1 fruit fly cellular context compared by ENCODE assay signal in the genomic region with DNA sequence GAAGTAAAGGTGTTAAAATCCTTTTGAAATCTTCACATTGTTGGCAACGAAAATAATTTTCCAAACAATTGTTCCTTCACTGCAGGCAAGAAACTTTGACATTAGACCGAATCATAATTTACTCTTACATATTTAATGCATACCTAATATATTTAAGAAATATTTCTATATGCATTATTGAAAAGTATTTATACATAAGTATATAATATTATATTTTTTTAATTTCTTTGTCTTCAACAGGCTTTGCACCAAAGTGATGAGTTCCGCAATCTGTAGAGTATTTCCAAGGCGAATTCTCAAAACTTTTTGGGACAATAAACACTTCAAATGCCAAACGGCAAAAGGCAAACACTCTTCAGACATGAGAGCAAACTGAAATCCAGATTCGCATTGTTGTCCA.
TF ChIP-seq lines count a peak whose summit lies in the region.

No protein-coding gene starts in this region.

TF ChIP-seq in whole organism, embryonic, 481 proteins besides CTCF, POLR2A, EP300 and RAD21 (continued from another document and continues in another):
- TF ChIP-seq CG11504 (tag; optimal IDR thresholded peaks at IDR 0.05; lab: Kevin White, UChicago) (peak; percentile 73), CG8478 (optimal IDR thresholded peaks at IDR 0.05; lab: Kevin White, UChicago) (no peak), CG7357 (GFP tag; IDR thresholded peaks at IDR 0.05; lab: Robert Waterston, UW) (no peak), Blimp-1 (GFP tag; optimal IDR thresholded peaks at IDR 0.05; lab: Kevin White, UChicago) (peak; percentile 61), CG1024 (GFP tag; IDR thresholded peaks at IDR 0.05; lab: Robert Waterston, UW) (no peak), ind (GFP tag; optimal IDR thresholded peaks at IDR 0.05; lab: Kevin White, UChicago) (peak; percentile 8), CG13296 (GFP tag; optimal IDR thresholded peaks at IDR 0.05; lab: Kevin White, UChicago) (peak; percentile 46), CG5245 (GFP tag; optimal IDR thresholded peaks at IDR 0.05; lab: Kevin White, UChicago) (no peak), gt (GFP tag; IDR thresholded peaks at IDR 0.05; lab: Robert Waterston, UW) (no peak), toy (GFP tag; IDR thresholded peaks at IDR 0.05; lab: Robert Waterston, UW) (no peak), eyg (GFP tag; optimal IDR thresholded peaks at IDR 0.05; lab: Kevin White, UChicago) (no peak), Meics (GFP tag; optimal IDR thresholded peaks at IDR 0.05; lab: Kevin White, UChicago) (peak; percentile 27), nmo (GFP tag; optimal IDR thresholded peaks at IDR 0.05; lab: Kevin White, UChicago) (peak; percentile 53), CG34224 (GFP tag; IDR thresholded peaks at IDR 0.05; lab: Robert Waterston, UW; ENCODE audit: partially characterized antibody) (no peak), CG6175 (GFP tag; IDR thresholded peaks at IDR 0.05; lab: Robert Waterston, UW) (no peak), Hmr (GFP tag; optimal IDR thresholded peaks at IDR 0.05; lab: Kevin White, UChicago) (no peak), scrt (GFP tag; optimal IDR thresholded peaks at IDR 0.05; lab: Kevin White, UChicago) (no peak), D (optimal IDR thresholded peaks at IDR 0.05; lab: Kevin White, UChicago) (no peak), D (GFP tag; optimal IDR thresholded peaks at IDR 0.05; lab: Kevin White, UChicago) (no peak), salm (tag; optimal IDR thresholded peaks at IDR 0.05; lab: Kevin White, UChicago) (no peak), CG17359 (tag; optimal IDR thresholded peaks at IDR 0.05; lab: Kevin White, UChicago) (peak; percentile 75), cg (GFP tag; optimal IDR thresholded peaks at IDR 0.05; lab: Kevin White, UChicago) (no peak), tup (GFP tag; optimal IDR thresholded peaks at IDR 0.05; lab: Kevin White, UChicago) (no peak), CG8944 (GFP tag; optimal IDR thresholded peaks at IDR 0.05; lab: Kevin White, UChicago) (no peak), CG17361 (GFP tag; IDR thresholded peaks at IDR 0.05; lab: Robert Waterston, UW) (peak; percentile 67; the same call in 2 of the 3 replicates), CG12769 (tag; optimal IDR thresholded peaks at IDR 0.05; lab: Kevin White, UChicago) (no peak), mld (GFP tag; IDR thresholded peaks at IDR 0.05; lab: Robert Waterston, UW; ENCODE audit: partially characterized antibody) (no peak), hbn (GFP tag; IDR thresholded peaks at IDR 0.05; lab: Robert Waterston, UW; ENCODE audit: partially characterized antibody) (no peak), Six4 (GFP tag; optimal IDR thresholded peaks at IDR 0.05; lab: Kevin White, UChicago) (no peak), gro (GFP tag; optimal IDR thresholded peaks at IDR 0.05; lab: Kevin White, UChicago) (no peak), CG9609 (GFP tag; optimal IDR thresholded peaks at IDR 0.05; lab: Kevin White, UChicago) (no peak), CG5180 (GFP tag; optimal IDR thresholded peaks at IDR 0.05; lab: Kevin White, UChicago) (no peak), Sox100B (GFP tag; optimal IDR thresholded peaks at IDR 0.05; lab: Kevin White, UChicago) (peak; percentile 53), CG3163 (GFP tag; optimal IDR thresholded peaks at IDR 0.05; lab: Kevin White, UChicago) (no peak), Fer1 (GFP tag; optimal IDR thresholded peaks at IDR 0.05; lab: Kevin White, UChicago) (no peak), crc (GFP tag; optimal IDR thresholded peaks at IDR 0.05; lab: Kevin White, UChicago) (no peak), Lhr (GFP tag; optimal IDR thresholded peaks at IDR 0.05; lab: Kevin White, UChicago) (no peak), CG13624 (GFP tag; optimal IDR thresholded peaks at IDR 0.05; lab: Kevin White, UChicago) (no peak), repo (GFP tag; optimal IDR thresholded peaks at IDR 0.05; lab: Kevin White, UChicago) (no peak), fd96Cb (tag; optimal IDR thresholded peaks at IDR 0.05; lab: Kevin White, UChicago) (peak; percentile 57), kay (GFP tag; optimal IDR thresholded peaks at IDR 0.05; lab: Kevin White, UChicago) (no peak), Gsc (GFP tag; IDR thresholded peaks at IDR 0.05; lab: Robert Waterston, UW) (no peak), Nf-YA (GFP tag; IDR thresholded peaks at IDR 0.05; lab: Robert Waterston, UW) (peak; percentile 40; the same call in 1 of the 2 replicates), ac (GFP tag; optimal IDR thresholded peaks at IDR 0.05; lab: Kevin White, UChicago) (no peak), abd-A (tag; optimal IDR thresholded peaks at IDR 0.05; lab: Kevin White, UChicago) (no peak), CG4820 (GFP tag; optimal IDR thresholded peaks at IDR 0.05; lab: Kevin White, UChicago) (no peak), MESR4 (GFP tag; optimal IDR thresholded peaks at IDR 0.05; lab: Kevin White, UChicago) (no peak), peb (GFP tag; IDR thresholded peaks at IDR 0.05; lab: Robert Waterston, UW) (no peak), amos (GFP tag; IDR thresholded peaks at IDR 0.05; lab: Robert Waterston, UW; ENCODE audit: partially characterized antibody) (no peak), CG18619 (GFP tag; optimal IDR thresholded peaks at IDR 0.05; lab: Kevin White, UChicago) (no peak), nerfin-1 (tag; optimal IDR thresholded peaks at IDR 0.05; lab: Kevin White, UChicago) (no peak), sug (tag; optimal IDR thresholded peaks at IDR 0.05; lab: Kevin White, UChicago) (no peak), CG7928 (GFP tag; optimal IDR thresholded peaks at IDR 0.05; lab: Kevin White, UChicago) (no peak), Lim3 (GFP tag; IDR thresholded peaks at IDR 0.05; lab: Robert Waterston, UW) (no peak), CG3847 (GFP tag; IDR thresholded peaks at IDR 0.05; lab: Robert Waterston, UW) (peak; percentile 37), zf30C (GFP tag; optimal IDR thresholded peaks at IDR 0.05; lab: Kevin White, UChicago) (no peak), Asciz (GFP tag; optimal IDR thresholded peaks at IDR 0.05; lab: Kevin White, UChicago) (peak; percentile 1), Mes4 (GFP tag; optimal IDR thresholded peaks at IDR 0.05; lab: Kevin White, UChicago) (no peak), h (optimal IDR thresholded peaks at IDR 0.05; lab: Kevin White, UChicago) (no peak), CG18011 (GFP tag; optimal IDR thresholded peaks at IDR 0.05; lab: Kevin White, UChicago) (no peak), CG32772 (GFP tag; IDR thresholded peaks at IDR 0.05; lab: Robert Waterston, UW) (peak; percentile 44), ttk (GFP tag; IDR thresholded peaks at IDR 0.05; lab: Robert Waterston, UW) (peak; percentile 65), CG14441 (GFP tag; IDR thresholded peaks at IDR 0.05; lab: Robert Waterston, UW) (peak; percentile 51), Dp (GFP tag; optimal IDR thresholded peaks at IDR 0.05; lab: Kevin White, UChicago) (no peak), H15 (GFP tag; IDR thresholded peaks at IDR 0.05; lab: Robert Waterston, UW) (no peak), vnd (GFP tag; IDR thresholded peaks at IDR 0.05; lab: Robert Waterston, UW; ENCODE audit: partially characterized antibody) (no peak), CG7963 (GFP tag; IDR thresholded peaks at IDR 0.05; lab: Robert Waterston, UW; ENCODE audit: partially characterized antibody) (no peak), CG16813 (GFP tag; IDR thresholded peaks at IDR 0.05; lab: Robert Waterston, UW; ENCODE audit: partially characterized antibody) (no peak), Sry-β (GFP tag; optimal IDR thresholded peaks at IDR 0.05; lab: Kevin White, UChicago) (no peak), CG8281 (tag; optimal IDR thresholded peaks at IDR 0.05; lab: Kevin White, UChicago) (no peak), CG10267 (tag; optimal IDR thresholded peaks at IDR 0.05; lab: Kevin White, UChicago) (peak; percentile 31), Max (GFP tag; optimal IDR thresholded peaks at IDR 0.05; lab: Kevin White, UChicago) (no peak), Dek (tag; optimal IDR thresholded peaks at IDR 0.05; lab: Kevin White, UChicago) (no peak), Ptx1 (GFP tag; IDR thresholded peaks at IDR 0.05; lab: Robert Waterston, UW) (peak; percentile 66), inv (GFP tag; IDR thresholded peaks at IDR 0.05; lab: Robert Waterston, UW; ENCODE audit: partially characterized antibody) (no peak), ash1 (GFP tag; optimal IDR thresholded peaks at IDR 0.05; lab: Kevin White, UChicago) (no peak), CG10274 (GFP tag; optimal IDR thresholded peaks at IDR 0.05; lab: Kevin White, UChicago) (no peak), CG2712 (tag; optimal IDR thresholded peaks at IDR 0.05; lab: Kevin White, UChicago) (peak; percentile 65), cad (GFP tag; optimal IDR thresholded peaks at IDR 0.05; lab: Kevin White, UChicago) (no peak), gsb-n (tag; optimal IDR thresholded peaks at IDR 0.05; lab: Kevin White, UChicago) (peak; percentile 37), Ada2b (GFP tag; IDR thresholded peaks at IDR 0.05; lab: Robert Waterston, UW) (peak; percentile 32; the same call in 1 of the 2 replicates), Tbp (GFP tag; optimal IDR thresholded peaks at IDR 0.05; lab: Kevin White, UChicago) (no peak), ssp (GFP tag; IDR thresholded peaks at IDR 0.05; lab: Robert Waterston, UW) (peak; percentile 46), CG12219 (GFP tag; optimal IDR thresholded peaks at IDR 0.05; lab: Kevin White, UChicago) (no peak), run (tag; optimal IDR thresholded peaks at IDR 0.05; lab: Kevin White, UChicago) (no peak), az2 (GFP tag; optimal IDR thresholded peaks at IDR 0.05; lab: Kevin White, UChicago) (peak; percentile 35), CG10654 (GFP tag; optimal IDR thresholded peaks at IDR 0.05; lab: Kevin White, UChicago) (no peak), CG6765 (GFP tag; optimal IDR thresholded peaks at IDR 0.05; lab: Kevin White, UChicago) (no peak), CG2678 (tag; optimal IDR thresholded peaks at IDR 0.05; lab: Kevin White, UChicago) (peak; percentile 67), chm (GFP tag; IDR thresholded peaks at IDR 0.05; lab: Robert Waterston, UW) (no peak; the same call in 1 of the 2 replicates), CG11560 (tag; IDR thresholded peaks at IDR 0.05; lab: Robert Waterston, UW) (no peak), pb (GFP tag; optimal IDR thresholded peaks at IDR 0.05; lab: Kevin White, UChicago) (no peak), GATAe (GFP tag; conservative IDR thresholded peaks at IDR 0.05; lab: Robert Waterston, UW) (no peak), tll (GFP tag; optimal IDR thresholded peaks at IDR 0.05; lab: Kevin White, UChicago) (no peak), CG42726 (GFP tag; IDR thresholded peaks at IDR 0.05; lab: Robert Waterston, UW; ENCODE audit: partially characterized antibody) (no peak), ATbp (GFP tag; optimal IDR thresholded peaks at IDR 0.05; lab: Kevin White, UChicago) (no peak), Hr51 (GFP tag; optimal IDR thresholded peaks at IDR 0.05; lab: Kevin White, UChicago) (peak in 1 of 2 experiments; percentile 72), Rfx (GFP tag; IDR thresholded peaks at IDR 0.05; lab: Robert Waterston, UW) (peak; percentile 34; the same call in 1 of the 2 replicates), chinmo (GFP tag; IDR thresholded peaks at IDR 0.05; lab: Robert Waterston, UW; ENCODE audit: partially characterized antibody) (no peak), CG13424 (tag; optimal IDR thresholded peaks at IDR 0.05; lab: Kevin White, UChicago) (peak; percentile 39), caup (GFP tag; optimal IDR thresholded peaks at IDR 0.05; lab: Kevin White, UChicago; ENCODE audit: severe bottlenecking) (peak; percentile 7), disco-r (GFP tag; optimal IDR thresholded peaks at IDR 0.05; lab: Kevin White, UChicago) (no peak), bbx (GFP tag; IDR thresholded peaks at IDR 0.05; lab: Robert Waterston, UW; ENCODE audit: partially characterized antibody) (no peak), bigmax (GFP tag; optimal IDR thresholded peaks at IDR 0.05; lab: Kevin White, UChicago) (no peak), CG11085 (GFP tag; IDR thresholded peaks at IDR 0.05; lab: Robert Waterston, UW) (no peak), fd64A (GFP tag; optimal IDR thresholded peaks at IDR 0.05; lab: Kevin White, UChicago) (no peak), org-1 (GFP tag; optimal IDR thresholded peaks at IDR 0.05; lab: Kevin White, UChicago) (no peak), Kr (GFP tag; optimal IDR thresholded peaks at IDR 0.05; lab: Kevin White, UChicago) (no peak), HLH54F (GFP tag; optimal IDR thresholded peaks at IDR 0.05; lab: Kevin White, UChicago) (no peak), seq (GFP tag; IDR thresholded peaks at IDR 0.05; lab: Robert Waterston, UW) (0 out of 2 replicates have a peak, but pooled peaks have one; percentile 22), dpn (GFP tag; optimal IDR thresholded peaks at IDR 0.05; lab: Kevin White, UChicago) (peak in 1 of 2 experiments; percentile 6), gfzf (GFP tag; optimal IDR thresholded peaks at IDR 0.05; lab: Kevin White, UChicago) (no peak), tap (tag; optimal IDR thresholded peaks at IDR 0.05; lab: Kevin White, UChicago) (peak; percentile 46), CG14050 (GFP tag; IDR thresholded peaks at IDR 0.05; lab: Robert Waterston, UW) (no peak; the same call in 2 of the 3 replicates), CG17829 (tag; optimal IDR thresholded peaks at IDR 0.05; lab: Kevin White, UChicago) (peak; percentile 39), sim (GFP tag; IDR thresholded peaks at IDR 0.05; lab: Robert Waterston, UW) (no peak), CG12942 (GFP tag; optimal IDR thresholded peaks at IDR 0.05; lab: Kevin White, UChicago) (no peak), ems (GFP tag; optimal IDR thresholded peaks at IDR 0.05; lab: Kevin White, UChicago) (no peak), CG18599 (GFP tag; optimal IDR thresholded peaks at IDR 0.05; lab: Kevin White, UChicago) (no peak), dm (GFP tag; optimal IDR thresholded peaks at IDR 0.05; lab: Kevin White, UChicago) (no peak), Atf3 (GFP tag; optimal IDR thresholded peaks at IDR 0.05; lab: Kevin White, UChicago) (no peak), cwo (GFP tag; optimal IDR thresholded peaks at IDR 0.05; lab: Kevin White, UChicago) (no peak), insv (GFP tag; optimal IDR thresholded peaks at IDR 0.05; lab: Kevin White, UChicago) (no peak), CG3838 (GFP tag; optimal IDR thresholded peaks at IDR 0.05; lab: Kevin White, UChicago) (no peak), grau (tag; optimal IDR thresholded peaks at IDR 0.05; lab: Kevin White, UChicago) (peak; percentile 55), CG17186 (GFP tag; optimal IDR thresholded peaks at IDR 0.05; lab: Kevin White, UChicago) (no peak), ham (GFP tag; IDR thresholded peaks at IDR 0.05; lab: Robert Waterston, UW) (no peak), B-H1 (GFP tag; IDR thresholded peaks at IDR 0.05; lab: Robert Waterston, UW) (0 out of 3 replicates have a peak, but pooled peaks have one; percentile 28), tna (GFP tag; IDR thresholded peaks at IDR 0.05; lab: Robert Waterston, UW; ENCODE audit: partially characterized antibody) (no peak), CG17612 (GFP tag; IDR thresholded peaks at IDR 0.05; lab: Robert Waterston, UW) (no peak)
